Fruit fly (Drosophila melanogaster): Measurements from ENCODE around the gene p.

The p gene

DNA sequence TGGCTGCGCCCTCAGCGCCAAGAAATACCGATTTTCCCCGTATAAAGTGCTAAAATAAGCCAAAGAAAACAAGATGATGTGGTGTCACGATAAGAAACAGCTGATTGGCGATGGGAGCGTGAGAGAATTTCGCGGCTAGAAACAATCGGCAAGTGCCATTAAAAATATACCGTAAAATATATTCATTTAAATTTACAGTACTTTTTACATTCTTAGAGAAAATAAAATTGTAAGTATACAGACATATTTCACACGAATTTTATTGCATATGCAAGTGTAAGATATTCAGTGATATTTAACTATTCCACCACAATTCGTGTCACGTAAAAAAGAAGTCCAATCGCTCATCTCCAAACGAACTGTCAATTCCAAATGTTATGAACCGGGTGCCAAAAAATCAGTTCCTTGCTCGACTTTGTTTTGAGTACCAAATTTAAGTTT is 6.1 kb upstream of the p start, which contains the start of the genes Unc50, CG11755 and CG8043 (continued):
- TF ChIP-seq dysf (GFP tag; IDR thresholded peaks at IDR 0.05) = peak; percentile 86
- TF ChIP-seq dm (GFP tag; optimal IDR thresholded peaks at IDR 0.05) = no peak
- TF ChIP-seq CG12769 (tag; optimal IDR thresholded peaks at IDR 0.05) = no peak
- TF ChIP-seq z (GFP tag; IDR thresholded peaks at IDR 0.05) = no peak
- peak; percentile 56 for TF ChIP-seq Side (GFP tag; optimal IDR thresholded peaks at IDR 0.05)
- peak; percentile 30 for TF ChIP-seq Dp (GFP tag; optimal IDR thresholded peaks at IDR 0.05)
- TF ChIP-seq Max (GFP tag; optimal IDR thresholded peaks at IDR 0.05) = peak; percentile 77
- TF ChIP-seq gcm2 (GFP tag; optimal IDR thresholded peaks at IDR 0.05) = no peak
- no peak for TF ChIP-seq Vsx1 (GFP tag; optimal IDR thresholded peaks at IDR 0.05)
- TF ChIP-seq CG7556 (GFP tag; optimal IDR thresholded peaks at IDR 0.05) = peak; percentile 74
- TF ChIP-seq peb (GFP tag; IDR thresholded peaks at IDR 0.05) = peak; percentile 50
- TF ChIP-seq gce (GFP tag; IDR thresholded peaks at IDR 0.05) = no peak
- TF ChIP-seq nmo (GFP tag; optimal IDR thresholded peaks at IDR 0.05) = peak; percentile 92
- peak; percentile 92 for TF ChIP-seq bbx (GFP tag; IDR thresholded peaks at IDR 0.05; ENCODE audit: partially characterized antibody)
- TF ChIP-seq kay (GFP tag; optimal IDR thresholded peaks at IDR 0.05) = peak; percentile 59
- TF ChIP-seq lmd (GFP tag; IDR thresholded peaks at IDR 0.05) = peak; percentile 82
- peak; percentile 88 for TF ChIP-seq Hsf (GFP tag; optimal IDR thresholded peaks at IDR 0.05)
- TF ChIP-seq CG30403 (GFP tag; optimal IDR thresholded peaks at IDR 0.05) = peak; percentile 90
- peak; percentile 77 for TF ChIP-seq tin (GFP tag; optimal IDR thresholded peaks at IDR 0.05)
- peak; percentile 30 for TF ChIP-seq sqz (GFP tag; optimal IDR thresholded peaks at IDR 0.05)
- TF ChIP-seq dmrt11E (tag; optimal IDR thresholded peaks at IDR 0.05) = peak; percentile 77
- TF ChIP-seq CG15479 (GFP tag; optimal IDR thresholded peaks at IDR 0.05) = no peak
- TF ChIP-seq CG2120 (GFP tag; optimal IDR thresholded peaks at IDR 0.05) = peak; percentile 89
- no peak for TF ChIP-seq pfk (GFP tag; optimal IDR thresholded peaks at IDR 0.05)
- peak; percentile 70 for TF ChIP-seq Fer3 (tag; optimal IDR thresholded peaks at IDR 0.05)
- peak; percentile 74 for TF ChIP-seq CG30020 (tag; optimal IDR thresholded peaks at IDR 0.05)
- TF ChIP-seq Dad (GFP tag; optimal IDR thresholded peaks at IDR 0.05) = peak; percentile 41
- TF ChIP-seq CG9609 (GFP tag; optimal IDR thresholded peaks at IDR 0.05) = peak; percentile 68
- TF ChIP-seq Chrac-16 (GFP tag; optimal IDR thresholded peaks at IDR 0.05) = peak; percentile 78
- TF ChIP-seq Hr3 (GFP tag; optimal IDR thresholded peaks at IDR 0.05) = peak; percentile 78
- TF ChIP-seq CG6654 (GFP tag; optimal IDR thresholded peaks at IDR 0.05) = peak; percentile 10
- peak; percentile 78 for TF ChIP-seq CG1603 (tag; optimal IDR thresholded peaks at IDR 0.05)
- peak; percentile 83 for TF ChIP-seq slbo (GFP tag; IDR thresholded peaks at IDR 0.05)
- TF ChIP-seq Nf-YC (tag; optimal IDR thresholded peaks at IDR 0.05) = peak; percentile 71
- TF ChIP-seq gcm (GFP tag; optimal IDR thresholded peaks at IDR 0.05) = peak; percentile 73
- TF ChIP-seq CkIIα-i1 (GFP tag; IDR thresholded peaks at IDR 0.05) = no peak
- TF ChIP-seq br (optimal IDR thresholded peaks at IDR 0.05) = no peak
- TF ChIP-seq CG11695 (GFP tag; IDR thresholded peaks at IDR 0.05) = peak; percentile 77; the same call in 2 of the 3 replicates
- peak; percentile 83 for TF ChIP-seq CG17829 (tag; optimal IDR thresholded peaks at IDR 0.05)
- peak; percentile 19 for TF ChIP-seq CG31365 (tag; optimal IDR thresholded peaks at IDR 0.05)
- TF ChIP-seq ranshi (GFP tag; IDR thresholded peaks at IDR 0.05) = peak; percentile 62; the same call in 1 of the 2 replicates
- no peak for TF ChIP-seq wek (GFP tag; optimal IDR thresholded peaks at IDR 0.05)
- peak; percentile 48; the same call in 1 of the 2 replicates for TF ChIP-seq CG10366 (GFP tag; IDR thresholded peaks at IDR 0.05)
- TF ChIP-seq cg (GFP tag; optimal IDR thresholded peaks at IDR 0.05) = no peak
- peak; percentile 84 for TF ChIP-seq grau (tag; optimal IDR thresholded peaks at IDR 0.05)
- no peak for TF ChIP-seq tio (GFP tag; optimal IDR thresholded peaks at IDR 0.05)
- TF ChIP-seq CG3281 (GFP tag; optimal IDR thresholded peaks at IDR 0.05) = peak; percentile 71
- TF ChIP-seq sd (tag; optimal IDR thresholded peaks at IDR 0.05) = no peak
- peak; percentile 74 for TF ChIP-seq unpg (GFP tag; optimal IDR thresholded peaks at IDR 0.05)
- peak; percentile 70 for TF ChIP-seq CG18011 (GFP tag; optimal IDR thresholded peaks at IDR 0.05)
- TF ChIP-seq Lim3 (GFP tag; IDR thresholded peaks at IDR 0.05) = no peak

Measured in whole organism, embryonic.